Worm (Caenorhabditis elegans): Measurements from ENCODE around the gene Y54G2A.76.

DNA sequence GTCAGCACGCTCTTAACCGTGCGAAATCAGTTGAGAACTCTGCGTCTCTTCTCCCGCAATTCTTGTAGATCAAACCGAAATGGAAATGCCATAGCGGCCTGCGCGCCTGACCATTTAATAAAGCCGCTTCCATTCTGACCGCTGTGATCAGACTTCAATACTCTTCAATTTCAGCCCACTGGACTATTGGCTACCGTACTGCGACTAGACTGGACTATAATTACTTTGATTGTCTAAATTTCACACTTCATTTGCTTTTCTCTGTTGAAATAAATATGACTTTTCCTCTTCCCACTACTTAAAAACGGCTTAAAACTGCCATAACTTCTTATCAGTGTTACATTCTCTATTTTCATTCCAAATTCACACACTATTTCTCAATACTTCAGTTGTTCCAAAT lies 29.1 kb downstream of the Y54G2A.76 start, which contains the start of gene Y54G2A.7:
- no peak for TF ChIP-seq pax-3 (tag; optimal IDR thresholded peaks at IDR 0.05)
- no peak for TF ChIP-seq efl-3 (GFP tag; optimal IDR thresholded peaks at IDR 0.05)
- no peak for TF ChIP-seq lin-15B (tag; optimal IDR thresholded peaks at IDR 0.05)
- TF ChIP-seq pag-3 (tag; optimal IDR thresholded peaks at IDR 0.05; ENCODE audit: borderline replicate concordance, insufficient read depth): no peak
- TF ChIP-seq blmp-1 (tag; optimal IDR thresholded peaks at IDR 0.05): no peak
- TF ChIP-seq zip-4 (GFP tag; optimal IDR thresholded peaks at IDR 0.05): no peak
- TF ChIP-seq egl-27 (tag; optimal IDR thresholded peaks at IDR 0.05): no peak
- TF ChIP-seq alr-1 (tag; optimal IDR thresholded peaks at IDR 0.05; ENCODE audit: borderline replicate concordance): no peak
- TF ChIP-seq tbx-2 (tag; optimal IDR thresholded peaks at IDR 0.05): no peak
- TF ChIP-seq lsy-2 (tag; optimal IDR thresholded peaks at IDR 0.05): no peak
- no peak for TF ChIP-seq efl-1 (optimal IDR thresholded peaks at IDR 0.05)
- no peak for TF ChIP-seq efl-1 (GFP tag; optimal IDR thresholded peaks at IDR 0.05 in 1 of 2)
